Worm (Caenorhabditis elegans) whole organism, L2 larva: ENCODE results near the gene F12A10.1.

Experiments used
- C34F6.9 ChIP-seq: fragments of 150-350 bp; optimal IDR thresholded peaks from 2 replicates; lab custom pipeline; 2014; ENCODE audit warnings: missing biosample characterization, missing genetic modification characterization
- F13H6.1 ChIP-seq: sonication (generic microtip); optimal IDR thresholded peaks from 2 replicates; lab custom pipeline; 2016; ENCODE audit warnings: missing genetic modification characterization, missing compliant biosample characterization
- R02D3.7 ChIP-seq: fragments of 150-350 bp; optimal IDR thresholded peaks from 2 replicates; lab custom pipeline; 2014; ENCODE audit warnings: missing biosample characterization, missing genetic modification characterization
- ZK546.5 ChIP-seq: sonication (generic microtip); optimal IDR thresholded peaks from 2 replicates; lab custom pipeline; 2017; ENCODE audit warnings: missing biosample characterization, missing genetic modification characterization
- alr-1 ChIP-seq: fragments of 150-350 bp; optimal IDR thresholded peaks from 2 replicates; lab custom pipeline; 2014; ENCODE audit warnings: missing biosample characterization, missing genetic modification characterization
- aly-2 ChIP-seq: fragments of 150-350 bp; optimal IDR thresholded peaks from 2 replicates; lab custom pipeline; 2014; ENCODE audit warnings: missing biosample characterization, missing genetic modification characterization
- blmp-1 ChIP-seq: sonication (generic microtip); optimal IDR thresholded peaks from 2 replicates; lab custom pipeline; 2017; ENCODE audit warnings: missing genetic modification characterization, mild to moderate bottlenecking, missing compliant biosample characterization, antibody characterized with exemption, moderate library complexity; ENCODE audit not compliant: insufficient read depth
- ceh-82 ChIP-seq: fragments of 150-350 bp; optimal IDR thresholded peaks from 2 replicates; lab custom pipeline; 2014; ENCODE audit warnings: missing biosample characterization, missing genetic modification characterization
- crh-2 ChIP-seq: sonication (generic microtip); optimal IDR thresholded peaks from 2 replicates; lab custom pipeline; 2017; ENCODE audit warnings: missing biosample characterization, missing genetic modification characterization
- dmd-4 ChIP-seq: sonication (generic microtip); optimal IDR thresholded peaks from 2 replicates; lab custom pipeline; 2017; ENCODE audit warnings: missing biosample characterization, missing genetic modification characterization
- egl-27 ChIP-seq: sonication (generic microtip); optimal IDR thresholded peaks from 3 replicates; lab custom pipeline; 2017; ENCODE audit warnings: missing biosample characterization, missing genetic modification reagents, missing genetic modification characterization
- elt-1 ChIP-seq: fragments of 150-350 bp; optimal IDR thresholded peaks from 2 replicates; lab custom pipeline; 2014; ENCODE audit warnings: missing biosample characterization, missing genetic modification characterization
- elt-3 ChIP-seq: sonication (generic microtip); optimal IDR thresholded peaks from 2 replicates; lab custom pipeline; 2017; ENCODE audit warnings: missing biosample characterization, missing genetic modification characterization
- fos-1 ChIP-seq: fragments of 150-350 bp; optimal IDR thresholded peaks from 2 replicates; lab custom pipeline; 2014; ENCODE audit warnings: missing biosample characterization, missing genetic modification characterization
- gmeb-1 ChIP-seq: fragments of 150-350 bp; optimal IDR thresholded peaks from 2 replicates; lab custom pipeline; 2014; ENCODE audit warnings: missing biosample characterization, missing genetic modification characterization
- lin-11 ChIP-seq: fragments of 150-350 bp; sonication (generic microtip); optimal IDR thresholded peaks from 2 replicates; lab custom pipeline; 2014; ENCODE audit warnings: missing biosample characterization, missing genetic modification characterization, inconsistent platforms, mixed read lengths
- lin-13 ChIP-seq: fragments of 150-350 bp; optimal IDR thresholded peaks from 2 replicates; lab custom pipeline; 2014; ENCODE audit warnings: missing biosample characterization, missing genetic modification reagents, missing genetic modification characterization
- lin-39 ChIP-seq: fragments of 150-350 bp; optimal IDR thresholded peaks from 2 replicates; lab custom pipeline; 2014; ENCODE audit warnings: missing biosample characterization, missing genetic modification reagents, missing genetic modification characterization
- lsy-2 ChIP-seq, 2 experiments: fragments of 150-350 bp in 1 of 2; sonication (generic microtip) in 1 of 2; optimal IDR thresholded peaks; 2 replicates each; lab custom pipeline; 2014 to 2017; ENCODE audit warnings: missing biosample characterization in 2 of 2, missing genetic modification characterization in 2 of 2
- mab-5 ChIP-seq: fragments of 150-350 bp; optimal IDR thresholded peaks from 2 replicates; lab custom pipeline; 2014; ENCODE audit warnings: missing biosample characterization, missing genetic modification characterization
- mbf-1 ChIP-seq: sonication (generic microtip); optimal IDR thresholded peaks from 2 replicates; lab custom pipeline; 2017; ENCODE audit warnings: missing biosample characterization, missing genetic modification characterization
- mdl-1 ChIP-seq, 2 experiments: fragments of 150-350 bp in 1 of 2; sonication (generic microtip) in 1 of 2; optimal IDR thresholded peaks; 2 replicates each; lab custom pipeline; 2017; ENCODE audit warnings: missing biosample characterization in 2 of 2, missing genetic modification characterization in 2 of 2
- nhr-10 ChIP-seq: sonication (generic microtip); optimal IDR thresholded peaks from 2 replicates; lab custom pipeline; 2017; ENCODE audit warnings: missing biosample characterization, missing genetic modification characterization
- nhr-11 ChIP-seq: fragments of 150-350 bp; optimal IDR thresholded peaks from 2 replicates; lab custom pipeline; 2014; ENCODE audit warnings: missing biosample characterization, missing genetic modification characterization
- nhr-129 ChIP-seq: fragments of 150-350 bp; optimal IDR thresholded peaks from 2 replicates; lab custom pipeline; 2014; ENCODE audit warnings: missing biosample characterization, missing genetic modification characterization
- nhr-21 ChIP-seq: fragments of 150-350 bp; optimal IDR thresholded peaks from 2 replicates; lab custom pipeline; 2014; ENCODE audit warnings: missing biosample characterization, missing genetic modification characterization
- nhr-237 ChIP-seq: fragments of 150-350 bp; optimal IDR thresholded peaks from 2 replicates; lab custom pipeline; 2014; ENCODE audit warnings: missing biosample characterization, missing genetic modification characterization
- nhr-25 ChIP-seq: fragments of 150-350 bp; sonication (generic microtip); optimal IDR thresholded peaks from 3 replicates; lab custom pipeline; 2014; ENCODE audit warnings: missing biosample characterization, missing genetic modification characterization
- nhr-6 ChIP-seq: fragments of 150-350 bp; optimal IDR thresholded peaks from 2 replicates; lab custom pipeline; 2014; ENCODE audit warnings: missing biosample characterization, missing genetic modification characterization
- nhr-77 ChIP-seq: fragments of 150-350 bp; optimal IDR thresholded peaks from 2 replicates; lab custom pipeline; 2014; ENCODE audit warnings: missing biosample characterization, missing genetic modification characterization
- peb-1 ChIP-seq: fragments of 150-350 bp; optimal IDR thresholded peaks from 2 replicates; lab custom pipeline; 2014; ENCODE audit warnings: missing biosample characterization, missing genetic modification characterization
- sem-4 ChIP-seq: fragments of 150-350 bp; optimal IDR thresholded peaks from 2 replicates; lab custom pipeline; 2014; ENCODE audit warnings: missing biosample characterization, missing genetic modification reagents, missing genetic modification characterization
- skn-1 ChIP-seq: sonication (generic microtip); optimal IDR thresholded peaks from 2 replicates; lab custom pipeline; 2017; ENCODE audit warnings: missing biosample characterization, missing genetic modification characterization
- sma-3 ChIP-seq: sonication (generic microtip); optimal IDR thresholded peaks from 2 replicates; lab custom pipeline; 2016; ENCODE audit warnings: missing genetic modification reagents, missing genetic modification characterization, missing compliant biosample characterization
- sma-9 ChIP-seq, 2 experiments: fragments of 150-350 bp in 1 of 2; sonication (generic microtip) in 1 of 2; optimal IDR thresholded peaks; 2 replicates each; lab custom pipeline; 2014 to 2016; ENCODE audit warnings: missing genetic modification characterization in 2 of 2, mild to moderate bottlenecking in 1 of 2, missing biosample characterization in 1 of 2, missing compliant biosample characterization in 1 of 2, missing genetic modification reagents in 1 of 2, moderate library complexity in 1 of 2
- snpc-4 ChIP-seq: fragments of 150-350 bp; optimal IDR thresholded peaks from 2 replicates; lab custom pipeline; 2014; ENCODE audit warnings: missing biosample characterization, missing genetic modification characterization
- unc-39 ChIP-seq: fragments of 150-350 bp; optimal IDR thresholded peaks from 2 replicates; lab custom pipeline; 2014; ENCODE audit warnings: missing biosample characterization, missing genetic modification characterization
- unc-55 ChIP-seq: fragments of 150-350 bp; sonication (generic microtip); optimal IDR thresholded peaks from 3 replicates; lab custom pipeline; 2014; ENCODE audit warnings: missing biosample characterization, missing genetic modification reagents, missing genetic modification characterization
- unc-62 ChIP-seq: fragments of 150-350 bp; optimal IDR thresholded peaks from 2 replicates; lab custom pipeline; 2014; ENCODE audit warnings: missing biosample characterization, missing genetic modification reagents, missing genetic modification characterization
- zag-1 ChIP-seq: fragments of 150-350 bp; optimal IDR thresholded peaks from 2 replicates; lab custom pipeline; 2014; ENCODE audit warnings: missing biosample characterization, missing genetic modification characterization
- ztf-11 ChIP-seq: sonication (generic microtip); optimal IDR thresholded peaks from 2 replicates; lab custom pipeline; 2017; ENCODE audit warnings: missing biosample characterization, missing genetic modification characterization
- ztf-4 ChIP-seq: fragments of 150-350 bp; optimal IDR thresholded peaks from 2 replicates; lab custom pipeline; 2014; ENCODE audit warnings: missing biosample characterization, missing genetic modification characterization

F12A10.1 gene

DNA sequence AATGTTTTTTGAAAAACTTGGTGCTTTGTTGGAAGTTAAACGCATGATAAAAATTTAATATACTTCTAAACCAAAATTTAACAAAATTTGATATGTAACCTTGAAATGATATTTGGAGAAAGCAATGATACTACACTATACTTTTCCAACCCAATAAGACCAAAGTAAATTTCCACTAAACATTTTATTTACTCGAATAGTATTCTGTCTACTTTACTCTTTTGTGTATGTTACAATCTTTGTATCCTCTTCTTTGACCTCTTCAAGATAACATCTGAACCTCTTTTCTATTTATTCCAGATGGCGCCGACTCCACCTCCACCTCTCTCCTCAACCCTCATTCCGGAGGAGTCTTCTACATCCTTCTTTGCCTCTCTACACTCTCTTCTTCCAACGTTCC lies 42.8 kb upstream of the F12A10.1 start, which contains the start of gene dhs-5:
Gene dhs-5, plus strand, starts transcription at position 301 of the 400 bp plus-strand sequence.
- TF ChIP-seq lin-39 (tag; lab: Kevin White, UChicago) (no peak), elt-3 (tag; lab: Kevin White, UChicago) (no peak), nhr-237 (no peak), ztf-4 (tag; lab: Kevin White, UChicago) (no peak), snpc-4 (tag; lab: Kevin White, UChicago) (no peak), mab-5 (tag; lab: Kevin White, UChicago) (no peak), nhr-10 (tag; lab: Kevin White, UChicago) (no peak), lin-11 (no peak), peb-1 (tag; lab: Kevin White, UChicago) (no peak), crh-2 (tag; lab: Kevin White, UChicago) (no peak), nhr-129 (tag; lab: Kevin White, UChicago) (no peak), sem-4 (tag; lab: Kevin White, UChicago) (no peak), skn-1 (tag; lab: Kevin White, UChicago) (no peak), nhr-25 (tag; lab: Kevin White, UChicago) (no peak), zag-1 (tag; lab: Kevin White, UChicago) (no peak), ZK546.5 (tag; lab: Kevin White, UChicago) (no peak), lsy-2 (tag; optimal IDR thresholded peaks at IDR 0.05; lab: Kevin White, UChicago) (no peak), unc-55 (GFP tag; lab: Kevin White, UChicago) (no peak), gmeb-1 (tag; lab: Kevin White, UChicago) (no peak), mdl-1 (tag; optimal IDR thresholded peaks at IDR 0.05; lab: Kevin White, UChicago) (no peak)
- TF ChIP-seq, all 48 proteins: peak for 0

DNA sequence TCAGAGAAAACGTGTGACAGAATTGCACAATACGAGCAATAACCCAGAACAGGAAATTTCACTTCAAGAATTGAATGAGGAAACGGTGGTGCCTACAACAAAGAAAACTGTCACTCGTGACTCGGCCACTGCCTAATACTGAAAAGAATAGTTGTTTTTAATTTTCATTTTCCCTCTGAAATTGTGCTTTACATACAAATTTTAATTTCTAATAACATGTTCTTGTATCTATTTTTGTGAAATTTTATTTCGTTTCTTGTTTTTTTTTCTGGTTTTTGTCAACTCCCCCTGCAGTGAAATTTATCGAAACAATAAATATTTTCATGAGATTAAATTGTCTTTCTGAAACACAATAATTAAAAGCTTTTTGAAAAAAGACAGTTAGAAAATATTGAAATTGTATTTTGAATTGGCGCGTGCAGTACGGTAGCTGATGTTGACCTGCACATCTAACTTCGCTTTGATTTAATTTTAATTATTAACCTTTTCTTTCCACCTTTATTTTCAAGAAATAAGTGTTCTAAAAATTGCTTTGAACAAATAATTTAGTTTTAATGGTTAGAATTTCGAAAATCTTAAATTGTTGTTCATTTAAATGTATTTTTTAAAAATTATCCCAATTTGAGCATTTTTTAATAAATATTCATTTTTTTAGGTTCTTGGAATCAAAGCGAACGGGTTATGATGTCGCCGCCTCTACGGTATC lies 40.5 kb upstream of the F12A10.1 start, which contains the start of gene daz-1:
Gene daz-1, plus strand, starts transcription at position 656 of the 706 bp plus-strand sequence.
- TF ChIP-seq sem-4 (tag; lab: Kevin White, UChicago) (no peak), fos-1 (no peak), nhr-237 (no peak), nhr-77 (no peak), unc-55 (GFP tag; lab: Kevin White, UChicago) (no peak), crh-2 (tag; lab: Kevin White, UChicago) (no peak), C34F6.9 (tag; lab: Kevin White, UChicago) (no peak), peb-1 (tag; lab: Kevin White, UChicago) (no peak), nhr-6 (no peak), ceh-82 (tag; lab: Kevin White, UChicago) (no peak), nhr-10 (tag; lab: Kevin White, UChicago) (no peak), lsy-2 (tag; optimal IDR thresholded peaks at IDR 0.05; lab: Kevin White, UChicago) (no peak), aly-2 (no peak), mdl-1 (tag; optimal IDR thresholded peaks at IDR 0.05; lab: Kevin White, UChicago) (no peak), ztf-11 (tag; lab: Kevin White, UChicago) (no peak), R02D3.7 (tag; lab: Kevin White, UChicago) (no peak)

DNA sequence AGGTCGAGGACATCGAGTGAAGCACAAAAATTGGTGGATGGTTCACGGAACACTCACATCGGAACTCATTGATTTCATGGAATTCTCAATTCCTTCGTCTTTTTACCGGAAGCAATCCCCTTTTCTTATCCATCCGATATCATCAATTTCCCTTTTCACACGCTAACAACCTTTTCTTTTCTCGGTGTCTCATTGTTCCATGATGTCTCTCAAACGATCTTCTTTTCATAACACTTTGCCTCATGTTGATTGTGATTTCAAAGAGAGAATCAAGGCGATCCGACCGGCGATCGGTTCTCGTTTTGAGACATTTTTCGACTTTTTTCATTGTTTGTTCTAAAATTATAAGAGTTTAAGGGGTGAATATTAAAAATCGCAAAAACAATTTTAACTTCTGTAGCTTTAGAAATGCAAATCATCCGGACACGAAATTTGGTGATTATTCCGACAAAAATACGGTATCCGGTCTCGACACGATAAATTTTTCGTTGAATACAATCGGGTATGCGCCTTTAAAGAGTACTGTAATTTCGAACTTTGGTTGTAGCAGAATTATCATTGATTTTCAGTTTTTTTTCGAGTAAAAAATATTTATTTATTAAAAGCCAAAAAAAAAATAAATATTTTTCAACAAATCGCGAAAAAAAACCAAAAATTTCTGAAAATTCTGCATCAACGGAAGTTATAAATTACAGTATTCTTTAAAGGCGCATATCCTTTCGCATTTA lies 37.5 kb upstream of the F12A10.1 start:
- TF ChIP-seq fos-1, result peak; percentile 34
- no peak for TF ChIP-seq alr-1 (tag; lab: Kevin White, UChicago)
- peak; percentile 54 for TF ChIP-seq blmp-1

DNA sequence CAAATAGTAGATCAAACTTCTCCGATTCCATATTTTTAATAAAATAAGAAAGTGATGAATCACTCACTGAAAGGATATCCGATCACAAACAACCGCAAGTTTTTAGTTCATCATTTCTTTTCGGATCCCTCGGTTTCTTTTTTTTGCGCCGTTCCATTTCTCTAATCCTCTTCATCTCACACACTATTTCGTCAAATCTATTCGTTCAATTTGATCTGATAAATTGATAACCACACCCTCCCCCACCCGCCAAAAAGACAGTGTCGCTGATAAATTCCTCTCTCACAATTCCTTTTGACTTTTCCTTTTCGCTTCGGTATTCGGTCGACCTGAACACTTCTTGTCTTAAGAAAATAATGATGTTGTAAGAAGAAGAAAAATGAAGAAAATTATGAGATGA lies 36.8 kb upstream of the F12A10.1 start:
- TF ChIP-seq unc-62 (GFP tag; lab: Kevin White, UChicago), result no peak
- TF ChIP-seq peb-1 (tag; lab: Kevin White, UChicago), result no peak
- no peak for TF ChIP-seq C34F6.9 (tag; lab: Kevin White, UChicago)
- no peak for TF ChIP-seq nhr-25 (tag; lab: Kevin White, UChicago)
- no peak for TF ChIP-seq unc-39 (tag; lab: Kevin White, UChicago)
- TF ChIP-seq aly-2, result no peak
- TF ChIP-seq snpc-4 (tag; lab: Kevin White, UChicago), result no peak
- TF ChIP-seq elt-1 (tag; lab: Kevin White, UChicago), result no peak
- peak; percentile 9 for TF ChIP-seq sma-9 (GFP tag; optimal IDR thresholded peaks at IDR 0.05; lab: Kevin White, UChicago)
- TF ChIP-seq sma-9 (tag; optimal IDR thresholded peaks at IDR 0.05; lab: Kevin White, UChicago), result no peak
- TF ChIP-seq ztf-11 (tag; lab: Kevin White, UChicago), result no peak
- no peak for TF ChIP-seq nhr-21
- no peak for TF ChIP-seq gmeb-1 (tag; lab: Kevin White, UChicago)
- no peak for TF ChIP-seq nhr-11 (tag; lab: Kevin White, UChicago)
- TF ChIP-seq alr-1 (tag; lab: Kevin White, UChicago), result no peak
- TF ChIP-seq mbf-1 (tag; lab: Kevin White, UChicago), result no peak
- TF ChIP-seq dmd-4 (tag; lab: Kevin White, UChicago), result no peak
- TF ChIP-seq nhr-77, result no peak
- peak; percentile 60 for TF ChIP-seq blmp-1
- no peak for TF ChIP-seq egl-27 (tag; lab: Kevin White, UChicago)
- TF ChIP-seq lsy-2 (tag; optimal IDR thresholded peaks at IDR 0.05; lab: Kevin White, UChicago), result no peak
- TF ChIP-seq lin-13 (GFP tag; lab: Kevin White, UChicago), result no peak
- TF ChIP-seq zag-1 (tag; lab: Kevin White, UChicago), result no peak
- no peak for TF ChIP-seq ztf-4 (tag; lab: Kevin White, UChicago)
- no peak for TF ChIP-seq sem-4 (tag; lab: Kevin White, UChicago)
- TF ChIP-seq sma-3 (GFP tag; lab: Kevin White, UChicago), result peak; percentile 68
- no peak for TF ChIP-seq F13H6.1 (tag; lab: Kevin White, UChicago)
- no peak for TF ChIP-seq ceh-82 (tag; lab: Kevin White, UChicago)
